Worm (Caenorhabditis elegans) whole organism, late embryonic: Measurements from ENCODE around the gene nhr-3.

Experiments used
- C08G9.2 ChIP-seq: sonication (generic microtip); optimal IDR thresholded peaks from 2 replicates; lab custom pipeline; 2016; ENCODE audit warnings: mild to moderate bottlenecking, missing genetic modification characterization, moderate library complexity, missing compliant biosample characterization
- Y22D7AL.16 ChIP-seq: sonication (generic microtip); optimal IDR thresholded peaks from 2 replicates; lab custom pipeline; 2016; ENCODE audit warnings: missing genetic modification characterization, missing compliant biosample characterization
- ceh-14 ChIP-seq: sonication (generic microtip); optimal IDR thresholded peaks from 2 replicates; lab custom pipeline; 2016; ENCODE audit warnings: missing genotype, missing genetic modification characterization, missing compliant biosample characterization
- ceh-18 ChIP-seq: sonication (generic microtip); optimal IDR thresholded peaks from 2 replicates; lab custom pipeline; 2016; ENCODE audit warnings: missing genetic modification characterization, missing compliant biosample characterization
- ceh-19 ChIP-seq: fragments of 200-800 bp; sonication (Bioruptor generic); optimal IDR thresholded peaks from 2 replicates; lab custom pipeline; 2018; ENCODE audit warnings: mild to moderate bottlenecking, missing genetic modification characterization, missing compliant biosample characterization
- ceh-2 ChIP-seq: sonication (generic microtip); optimal IDR thresholded peaks from 2 replicates; lab custom pipeline; 2016; ENCODE audit warnings: missing genotype, missing genetic modification characterization, missing compliant biosample characterization
- ceh-22 ChIP-seq: sonication (generic microtip); optimal IDR thresholded peaks from 2 replicates; lab custom pipeline; 2017; ENCODE audit warnings: missing biosample characterization, missing genetic modification characterization
- ceh-24 ChIP-seq: sonication (generic microtip); optimal IDR thresholded peaks from 2 replicates; lab custom pipeline; 2016; ENCODE audit warnings: mild to moderate bottlenecking, missing genetic modification characterization, missing compliant biosample characterization
- ceh-31 ChIP-seq: sonication (generic microtip); optimal IDR thresholded peaks from 2 replicates; lab custom pipeline; 2016; ENCODE audit warnings: missing genetic modification characterization, missing compliant biosample characterization
- ceh-34 ChIP-seq: sonication (generic microtip); optimal IDR thresholded peaks from 2 replicates; lab custom pipeline; 2016; ENCODE audit warnings: mild to moderate bottlenecking, missing genetic modification characterization, missing compliant biosample characterization
- ceh-48 ChIP-seq: sonication (generic microtip); optimal IDR thresholded peaks from 2 replicates; lab custom pipeline; 2016; ENCODE audit warnings: missing genetic modification characterization, inconsistent platforms, missing compliant biosample characterization
- ceh-6 ChIP-seq: fragments of 200-800 bp; sonication (Bioruptor generic); optimal IDR thresholded peaks from 2 replicates; lab custom pipeline; 2018; ENCODE audit warnings: mild to moderate bottlenecking, missing genetic modification characterization, missing compliant biosample characterization
- ceh-9 ChIP-seq: sonication (generic microtip); optimal IDR thresholded peaks from 2 replicates; lab custom pipeline; 2016; ENCODE audit warnings: mild to moderate bottlenecking, missing genetic modification characterization, inconsistent platforms, missing compliant biosample characterization
- che-1 ChIP-seq: sonication (generic microtip); optimal IDR thresholded peaks from 2 replicates; lab custom pipeline; 2016; ENCODE audit warnings: mild to moderate bottlenecking, missing genetic modification characterization, missing compliant biosample characterization
- elt-2 ChIP-seq: sonication (generic microtip); optimal IDR thresholded peaks from 2 replicates; lab custom pipeline; 2016; ENCODE audit warnings: missing genetic modification reagents, missing genetic modification characterization, missing compliant biosample characterization
- fkh-6 ChIP-seq: sonication (generic microtip); optimal IDR thresholded peaks from 2 replicates; lab custom pipeline; 2016; ENCODE audit warnings: missing genetic modification characterization, missing compliant biosample characterization
- hlh-13 ChIP-seq: fragments of 200-800 bp; sonication (Bioruptor generic); optimal IDR thresholded peaks from 2 replicates; lab custom pipeline; 2018; ENCODE audit warnings: mild to moderate bottlenecking, missing genetic modification characterization, missing compliant biosample characterization
- hlh-30 ChIP-seq: sonication (generic microtip); optimal IDR thresholded peaks from 2 replicates; lab custom pipeline; 2017; ENCODE audit warnings: antibody characterized with exemption, missing genetic modification characterization, missing compliant biosample characterization; ENCODE audit not compliant: insufficient read depth
- hlh-6 ChIP-seq: sonication (generic microtip); optimal IDR thresholded peaks from 2 replicates; lab custom pipeline; 2016; ENCODE audit warnings: missing genotype, missing genetic modification characterization, missing compliant biosample characterization
- hlh-8 ChIP-seq: sonication (generic microtip); optimal IDR thresholded peaks from 2 replicates; lab custom pipeline; 2016; ENCODE audit warnings: missing genotype, missing genetic modification characterization, missing compliant biosample characterization
- mec-3 ChIP-seq: sonication (generic microtip); optimal IDR thresholded peaks from 2 replicates; lab custom pipeline; 2016; ENCODE audit warnings: borderline replicate concordance, missing genetic modification characterization, missing compliant biosample characterization
- nfya-1 ChIP-seq: sonication (generic microtip); optimal IDR thresholded peaks from 2 replicates; lab custom pipeline; 2017; ENCODE audit warnings: missing genetic modification characterization, mild to moderate bottlenecking, missing compliant biosample characterization, antibody characterized with exemption, moderate library complexity
- pax-1 ChIP-seq: fragments of 150-350 bp; optimal IDR thresholded peaks from 2 replicates; lab custom pipeline; 2014; ENCODE audit warnings: missing biosample characterization, missing genetic modification characterization
- pqm-1 ChIP-seq: sonication (generic microtip); optimal IDR thresholded peaks from 2 replicates; lab custom pipeline; 2016; ENCODE audit warnings: missing genetic modification characterization, missing compliant biosample characterization
- pros-1 ChIP-seq: fragments of 150-350 bp; optimal IDR thresholded peaks from 2 replicates; lab custom pipeline; 2014; ENCODE audit warnings: missing biosample characterization, missing genetic modification reagents, missing genetic modification characterization
- ref-2 ChIP-seq: sonication (generic microtip); optimal IDR thresholded peaks from 2 replicates; lab custom pipeline; 2016; ENCODE audit warnings: missing genetic modification characterization, missing compliant biosample characterization
- rnt-1 ChIP-seq: sonication (generic microtip); optimal IDR thresholded peaks from 2 replicates; lab custom pipeline; 2016; ENCODE audit warnings: missing genetic modification characterization, missing compliant biosample characterization
- sdc-2 ChIP-seq: sonication (generic microtip); optimal IDR thresholded peaks from 2 replicates; lab custom pipeline; 2016; ENCODE audit warnings: missing genotype, missing genetic modification characterization, missing compliant biosample characterization
- tbx-2 ChIP-seq: sonication (generic microtip); optimal IDR thresholded peaks from 2 replicates; lab custom pipeline; 2016; ENCODE audit warnings: missing genetic modification characterization, missing compliant biosample characterization
- tbx-7 ChIP-seq: sonication (generic microtip); optimal IDR thresholded peaks from 2 replicates; lab custom pipeline; 2016; ENCODE audit warnings: missing genotype, missing genetic modification characterization, missing compliant biosample characterization
- unc-55 ChIP-seq: sonication (generic microtip); optimal IDR thresholded peaks from 2 replicates; lab custom pipeline; 2017; ENCODE audit warnings: missing biosample characterization, missing genetic modification reagents, missing genetic modification characterization
- ztf-16 ChIP-seq: sonication (generic microtip); optimal IDR thresholded peaks from 2 replicates; lab custom pipeline; 2017; ENCODE audit warnings: missing genetic modification characterization, missing compliant biosample characterization

The nhr-3 gene

DNA sequence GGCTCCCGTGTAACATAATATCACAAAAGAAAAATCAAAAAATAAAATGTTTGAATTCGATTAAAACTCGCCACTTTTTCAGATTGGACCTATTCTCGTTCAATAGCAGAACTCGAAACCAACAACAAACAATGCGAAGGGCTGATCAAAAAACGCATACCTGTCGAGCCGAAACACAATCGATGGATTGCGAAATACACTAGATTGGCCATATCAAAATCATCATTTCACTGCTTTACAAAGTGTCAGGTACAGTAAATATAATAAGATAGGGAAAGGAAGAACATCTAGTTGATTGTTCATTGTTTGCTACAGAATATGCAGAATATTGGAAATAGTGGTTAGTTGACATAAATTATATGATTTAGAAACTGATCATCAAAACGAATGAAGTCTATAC is 49.5 kb downstream of the nhr-3 start:
- TF ChIP-seq ceh-18 (tag; lab: Kevin White, UChicago), result no peak
- no peak for TF ChIP-seq pqm-1
- TF ChIP-seq pax-1, result no peak
- TF ChIP-seq rnt-1 (tag; lab: Kevin White, UChicago), result no peak
- no peak for TF ChIP-seq tbx-7 (tag; lab: Kevin White, UChicago)
- TF ChIP-seq che-1 (tag; lab: Kevin White, UChicago), result no peak
- no peak for TF ChIP-seq ceh-9 (tag; lab: Kevin White, UChicago)
- no peak for TF ChIP-seq pros-1 (tag; lab: Kevin White, UChicago)
- no peak for TF ChIP-seq hlh-8 (tag; lab: Kevin White, UChicago)
- TF ChIP-seq, all 69 proteins: peak for 0

DNA sequence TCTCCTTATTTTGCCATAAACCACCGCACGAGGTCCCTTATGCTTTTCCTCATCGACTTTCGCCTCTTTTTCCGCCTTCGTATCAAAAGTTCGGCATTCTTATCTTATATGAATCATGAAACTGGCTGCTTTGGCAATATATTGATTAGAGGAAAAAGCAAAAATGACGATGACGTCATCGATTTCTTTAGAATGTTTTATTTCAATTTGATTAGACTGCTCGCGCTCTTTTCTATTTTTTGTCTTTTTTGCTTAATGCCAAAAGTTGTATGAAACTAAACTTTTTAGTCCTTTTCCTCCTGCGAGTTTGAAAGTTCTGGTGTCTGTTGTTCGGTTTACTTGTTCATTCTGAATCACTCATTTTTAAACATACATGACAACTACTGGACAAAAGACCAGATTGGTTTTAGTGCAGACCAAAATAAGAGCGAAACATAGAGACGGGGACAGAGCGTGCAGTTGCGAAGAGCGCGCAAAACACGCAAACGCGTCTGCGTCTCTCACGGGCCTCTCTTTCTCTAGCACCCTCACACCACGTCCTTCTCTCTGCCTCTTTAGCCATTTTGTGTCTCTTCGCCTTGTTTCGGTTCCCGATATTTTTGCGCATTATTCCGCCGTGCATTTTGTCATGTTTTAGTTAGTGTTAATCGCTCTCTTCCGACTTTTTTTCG is 51.9 kb downstream of the nhr-3 start:
- peak; percentile 45 for TF ChIP-seq nfya-1 (tag; lab: Kevin White, UChicago)
- TF ChIP-seq C08G9.2 (tag; lab: Kevin White, UChicago), result no peak
- peak; percentile 57 for TF ChIP-seq tbx-2 (tag; lab: Kevin White, UChicago)
- TF ChIP-seq unc-55 (GFP tag; lab: Kevin White, UChicago), result peak; percentile 57
- TF ChIP-seq pros-1 (tag; lab: Kevin White, UChicago), result peak; percentile 1
- no peak for TF ChIP-seq pqm-1
- no peak for TF ChIP-seq ceh-22 (tag; lab: Kevin White, UChicago)
- TF ChIP-seq ceh-2 (tag; lab: Kevin White, UChicago), result no peak
- TF ChIP-seq ceh-18 (tag; lab: Kevin White, UChicago), result peak; percentile 61
- TF ChIP-seq ceh-48 (tag; lab: Kevin White, UChicago), result no peak
- no peak for TF ChIP-seq ztf-16
- no peak for TF ChIP-seq pax-1
- TF ChIP-seq hlh-6 (tag; lab: Kevin White, UChicago), result no peak
- peak; percentile 31 for TF ChIP-seq ceh-34 (tag; lab: Kevin White, UChicago)
- TF ChIP-seq sdc-2, result peak; percentile 18
- TF ChIP-seq ref-2 (tag; lab: Kevin White, UChicago), result peak; percentile 43
- no peak for TF ChIP-seq ceh-6 (GFP tag; lab: Kevin White, UChicago)
- TF ChIP-seq ceh-31, result peak; percentile 75
- TF ChIP-seq ceh-19 (GFP tag; lab: Kevin White, UChicago), result no peak
- peak; percentile 21 for TF ChIP-seq hlh-30
- no peak for TF ChIP-seq mec-3 (tag; lab: Kevin White, UChicago)
- no peak for TF ChIP-seq ceh-24 (tag; lab: Kevin White, UChicago)
- no peak for TF ChIP-seq ceh-9 (tag; lab: Kevin White, UChicago)
- TF ChIP-seq Y22D7AL.16 (tag; lab: Kevin White, UChicago), result no peak
- TF ChIP-seq rnt-1 (tag; lab: Kevin White, UChicago), result no peak
- no peak for TF ChIP-seq fkh-6
- TF ChIP-seq elt-2 (tag; lab: Kevin White, UChicago), result no peak
- TF ChIP-seq ceh-14, result no peak
- no peak for TF ChIP-seq hlh-13
